Fruit fly (Drosophila melanogaster): ENCODE measurements around the gene NP15.6.

The NP15.6 gene

DNA sequence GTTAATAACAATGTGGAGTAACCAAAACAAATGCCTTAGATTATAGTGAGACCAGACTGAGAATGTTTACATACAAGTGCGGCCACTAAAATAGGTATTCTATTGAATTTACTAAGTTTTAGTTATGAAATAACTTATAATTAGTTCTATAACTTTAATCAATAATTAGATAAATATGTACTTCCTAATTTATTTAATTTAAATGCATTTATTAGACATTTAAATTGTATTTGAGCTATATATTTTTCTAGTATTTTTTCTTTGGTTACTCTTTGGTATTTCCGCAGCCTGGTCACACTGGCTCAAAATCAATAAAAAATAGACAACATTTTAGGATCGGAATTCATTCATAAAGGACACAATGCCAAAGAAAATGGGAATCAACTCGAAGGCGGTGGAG lies 4.0 kb downstream of the NP15.6 start, which contains the start of the genes Prp18 and CG6013 (continued):
- no peak for TF ChIP-seq CG8281 (tag; optimal IDR thresholded peaks at IDR 0.05)
- peak; percentile 61 for TF ChIP-seq gfzf (GFP tag; optimal IDR thresholded peaks at IDR 0.05)
- peak; percentile 35; the same call in 1 of the 3 replicates for TF ChIP-seq CG11695 (GFP tag; IDR thresholded peaks at IDR 0.05)
- TF ChIP-seq CG1602 (GFP tag; optimal IDR thresholded peaks at IDR 0.05) = peak; percentile 57
- TF ChIP-seq CG10543 (GFP tag; optimal IDR thresholded peaks at IDR 0.05) = peak; percentile 23
- TF ChIP-seq CG12769 (tag; optimal IDR thresholded peaks at IDR 0.05) = peak; percentile 3
- TF ChIP-seq CG1832 (GFP tag; optimal IDR thresholded peaks at IDR 0.05) = no peak
- peak; percentile 5 for TF ChIP-seq CG3065 (GFP tag; optimal IDR thresholded peaks at IDR 0.05)
- TF ChIP-seq nmo (GFP tag; optimal IDR thresholded peaks at IDR 0.05) = peak; percentile 86
- peak; percentile 74 for TF ChIP-seq gsb-n (tag; optimal IDR thresholded peaks at IDR 0.05)
- peak; percentile 75 for TF ChIP-seq CG7839 (tag; optimal IDR thresholded peaks at IDR 0.05)
- no peak for TF ChIP-seq CG7745 (tag; optimal IDR thresholded peaks at IDR 0.05)
- no peak for TF ChIP-seq CG8765 (GFP tag; IDR thresholded peaks at IDR 0.05)
- TF ChIP-seq bsh (GFP tag; optimal IDR thresholded peaks at IDR 0.05) = peak in 1 of 2 experiments; percentile 65
- peak; percentile 57 for TF ChIP-seq Ssrp (tag; optimal IDR thresholded peaks at IDR 0.05)
- TF ChIP-seq ftz-f1 (GFP tag; optimal IDR thresholded peaks at IDR 0.05) = no peak
- no peak for TF ChIP-seq ac (GFP tag; optimal IDR thresholded peaks at IDR 0.05)
- no peak for TF ChIP-seq grn (GFP tag; optimal IDR thresholded peaks at IDR 0.05)
- TF ChIP-seq dysf (GFP tag; IDR thresholded peaks at IDR 0.05) = peak; percentile 66; the same call in 2 of the 3 replicates
- TF ChIP-seq CHES-1-like (GFP tag; optimal IDR thresholded peaks at IDR 0.05) = no peak
- TF ChIP-seq CG4617 (GFP tag; optimal IDR thresholded peaks at IDR 0.05; ENCODE audit: borderline replicate concordance) = peak; percentile 89
- TF ChIP-seq sna (GFP tag; IDR thresholded peaks at IDR 0.05; ENCODE audit: partially characterized antibody) = no peak
- no peak for TF ChIP-seq lov (optimal IDR thresholded peaks at IDR 0.05)
- no peak for TF ChIP-seq lov (GFP tag; IDR thresholded peaks at IDR 0.05)
- TF ChIP-seq Mrtf (GFP tag; IDR thresholded peaks at IDR 0.05) = no peak
- no peak for TF ChIP-seq Asciz (GFP tag; optimal IDR thresholded peaks at IDR 0.05)
- TF ChIP-seq E2f1 (GFP tag; IDR thresholded peaks at IDR 0.05) = peak; percentile 50
- peak; percentile 21 for TF ChIP-seq bcd (GFP tag; optimal IDR thresholded peaks at IDR 0.05)
- TF ChIP-seq ERR (GFP tag; optimal IDR thresholded peaks at IDR 0.05) = no peak
- no peak for TF ChIP-seq HLH4C (GFP tag; IDR thresholded peaks at IDR 0.05; ENCODE audit: partially characterized antibody)
- no peak for TF ChIP-seq Hr39 (optimal IDR thresholded peaks at IDR 0.05)
- peak; percentile 25 for TF ChIP-seq Oli (tag; optimal IDR thresholded peaks at IDR 0.05)
- 0 out of 3 replicates have a peak, but pooled peaks have one; percentile 22 for TF ChIP-seq Dbx (GFP tag; IDR thresholded peaks at IDR 0.05)
- TF ChIP-seq cg (GFP tag; optimal IDR thresholded peaks at IDR 0.05) = no peak
- peak; percentile 65 for TF ChIP-seq CG7271 (tag; optimal IDR thresholded peaks at IDR 0.05)
- TF ChIP-seq CG12104 (GFP tag; optimal IDR thresholded peaks at IDR 0.05) = peak; percentile 69
- TF ChIP-seq zf30C (GFP tag; optimal IDR thresholded peaks at IDR 0.05) = no peak
- TF ChIP-seq C15 (GFP tag; IDR thresholded peaks at IDR 0.05) = no peak
- peak in 1 of 2 experiments; percentile 32 for TF ChIP-seq dpn (GFP tag; optimal IDR thresholded peaks at IDR 0.05)
- TF ChIP-seq CG12942 (GFP tag; optimal IDR thresholded peaks at IDR 0.05) = peak; percentile 56
- no peak for TF ChIP-seq CG31388 (GFP tag; optimal IDR thresholded peaks at IDR 0.05)
- TF ChIP-seq CG33557 (GFP tag; optimal IDR thresholded peaks at IDR 0.05) = peak; percentile 70
- TF ChIP-seq Hand (GFP tag; optimal IDR thresholded peaks at IDR 0.05) = no peak
- TF ChIP-seq CG16815 (GFP tag; optimal IDR thresholded peaks at IDR 0.05) = no peak
- TF ChIP-seq gem (tag; optimal IDR thresholded peaks at IDR 0.05) = peak; percentile 86
- TF ChIP-seq Stat92E (GFP tag; optimal IDR thresholded peaks at IDR 0.05) = peak in 1 of 3 experiments; percentile 40
- TF ChIP-seq prd (optimal IDR thresholded peaks at IDR 0.05) = no peak
- peak; percentile 40; the same call in 1 of the 3 replicates for TF ChIP-seq prd (GFP tag; IDR thresholded peaks at IDR 0.05)
- TF ChIP-seq CG15696 (tag; optimal IDR thresholded peaks at IDR 0.05) = peak; percentile 76
- peak; percentile 29; the same call in 1 of the 2 replicates for TF ChIP-seq Ada2b (GFP tag; IDR thresholded peaks at IDR 0.05)

Data from whole organism, embryonic.